Worm (Caenorhabditis elegans): Measurements from ENCODE around the gene C02B8.3.

The C02B8.3 gene

ce11 chrX:8147398-8147797, 8.2 kb downstream of the C02B8.3 start, which contains the start of gene C02B8.1:
C02B8.1 (plus strand) TSS chrX:8147698.
- TF ChIP-seq W03F9.2 (tag; optimal IDR thresholded peaks at IDR 0.05) (no peak), dao-5 (tag; optimal IDR thresholded peaks at IDR 0.05) (no peak), him-1 (tag; optimal IDR thresholded peaks at IDR 0.05) (no peak)

DNA sequence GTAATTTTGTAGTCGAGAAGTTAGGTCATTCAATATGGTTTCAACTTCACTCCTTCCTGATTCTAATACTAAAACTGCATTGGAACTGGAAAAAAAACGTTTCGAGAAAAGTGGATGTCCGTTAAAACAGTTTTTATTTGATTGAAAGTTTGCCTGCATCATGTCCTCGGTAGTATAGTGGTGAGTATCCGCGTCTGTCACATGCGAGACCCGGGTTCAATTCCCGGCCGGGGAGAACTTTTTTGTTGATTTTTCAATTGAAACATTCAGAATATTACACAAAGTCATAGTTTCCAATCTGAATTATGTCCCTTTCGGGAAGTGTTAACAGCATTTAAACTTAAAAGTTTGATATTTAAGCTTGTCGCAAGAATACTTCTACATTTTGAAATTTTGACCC, 9.7 kb downstream of the C02B8.3 start:
- TF ChIP-seq W03F9.2 (tag; optimal IDR thresholded peaks at IDR 0.05) (no peak), him-1 (tag; optimal IDR thresholded peaks at IDR 0.05) (no peak), dao-5 (tag; optimal IDR thresholded peaks at IDR 0.05) (no peak)

DNA sequence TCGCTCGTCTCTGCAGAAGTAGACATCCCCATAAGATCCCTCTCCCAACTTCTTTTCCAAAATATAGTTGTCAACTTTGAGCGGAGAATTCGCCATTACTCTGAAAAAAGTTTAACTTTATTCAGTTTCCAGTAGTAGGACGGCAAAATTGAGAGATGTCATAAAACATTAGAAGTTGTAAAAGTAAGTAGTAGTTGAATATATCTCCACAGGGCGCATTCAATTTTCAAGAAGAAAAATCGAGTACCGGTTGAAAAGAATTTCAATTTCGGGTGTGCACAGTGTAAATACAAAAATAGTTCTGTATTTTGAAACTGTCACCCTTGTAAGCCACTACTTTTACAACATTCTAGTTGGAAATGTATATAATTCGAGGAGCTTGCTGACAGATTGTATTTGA, 11.4 kb downstream of the C02B8.3 start, which contains the start of gene F22F1.2:
Gene F22F1.2 (minus strand): TSS at position 101 of the 400 bp plus-strand sequence.
- TF ChIP-seq dao-5 (tag; optimal IDR thresholded peaks at IDR 0.05) (no peak), him-1 (tag; optimal IDR thresholded peaks at IDR 0.05) (no peak), W03F9.2 (tag; optimal IDR thresholded peaks at IDR 0.05) (no peak)

DNA sequence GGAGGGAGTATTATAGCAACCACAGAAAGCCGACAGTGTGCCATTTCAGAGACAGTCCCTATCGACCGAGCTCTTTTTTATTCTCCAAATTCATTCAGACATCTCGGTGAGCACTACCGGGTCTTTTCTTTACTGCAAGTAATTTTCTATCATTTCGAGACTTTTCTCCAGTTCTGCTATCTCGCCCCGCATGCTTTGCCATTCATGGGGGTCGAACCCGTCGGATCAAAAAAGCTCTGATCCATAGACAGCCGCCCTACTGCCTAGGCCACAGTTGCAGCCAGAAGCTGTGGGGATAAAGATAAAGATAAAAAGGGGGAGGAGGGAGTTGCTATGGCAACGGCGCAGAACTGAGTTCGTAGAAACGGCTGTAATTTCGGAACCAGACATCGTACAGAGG, 12.2 kb downstream of the C02B8.3 start:
- TF ChIP-seq him-1 (tag; optimal IDR thresholded peaks at IDR 0.05) (no peak), dao-5 (tag; optimal IDR thresholded peaks at IDR 0.05) (no peak), W03F9.2 (tag; optimal IDR thresholded peaks at IDR 0.05) (no peak)

DNA sequence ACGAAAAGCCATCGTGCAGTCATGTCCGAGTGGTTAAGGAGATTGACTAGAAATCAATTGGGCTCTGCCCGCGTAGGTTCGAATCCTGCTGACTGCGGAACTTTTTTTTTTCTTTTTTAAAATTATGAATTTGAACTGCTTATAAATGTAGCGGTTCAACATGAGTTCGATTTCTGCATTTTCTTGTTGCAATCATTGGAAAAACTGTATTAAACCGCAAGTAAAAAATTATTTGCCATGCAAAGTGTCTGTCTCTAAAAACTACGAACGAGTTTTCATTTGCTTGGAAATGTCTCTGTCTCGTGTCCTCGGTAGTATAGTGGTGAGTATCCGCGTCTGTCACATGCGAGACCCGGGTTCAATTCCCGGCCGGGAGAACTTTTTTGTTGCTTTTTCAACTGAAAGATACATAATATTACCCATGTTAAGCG, 16.2 kb downstream of the C02B8.3 start:
- TF ChIP-seq dao-5 (tag; optimal IDR thresholded peaks at IDR 0.05), result peak; percentile 30

DNA sequence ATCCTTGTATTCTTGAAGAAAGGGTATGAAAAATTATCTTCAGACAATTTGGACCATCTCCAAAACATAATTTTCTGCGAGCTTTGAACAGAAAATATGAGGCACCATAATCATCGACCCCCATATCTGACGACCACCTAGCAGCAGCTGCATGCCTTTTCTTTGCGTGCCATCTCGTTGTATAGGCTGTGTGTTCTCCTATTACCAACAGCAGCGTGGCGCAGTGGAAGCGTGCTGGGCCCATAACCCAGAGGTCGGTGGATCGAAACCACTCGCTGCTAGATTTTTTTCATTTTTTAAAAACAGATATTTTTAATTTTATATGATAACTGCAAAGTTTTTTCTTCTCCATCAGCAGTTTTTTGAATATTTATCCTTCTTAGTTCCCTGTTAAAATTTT, 16.7 kb downstream of the C02B8.3 start:
- TF ChIP-seq dao-5 (tag; optimal IDR thresholded peaks at IDR 0.05) (no peak), him-1 (tag; optimal IDR thresholded peaks at IDR 0.05) (no peak), W03F9.2 (tag; optimal IDR thresholded peaks at IDR 0.05) (no peak)

- TF ChIP-seq W03F9.2 (tag; optimal IDR thresholded peaks at IDR 0.05) (peak; percentile 22), him-1 (tag; optimal IDR thresholded peaks at IDR 0.05) (no peak), dao-5 (tag; optimal IDR thresholded peaks at IDR 0.05) (no peak)
Observed at ce11 chrX:8156502-8156901, 17.3 kb downstream of the C02B8.3 start.

ce11 chrX:8157132-8157531, 17.9 kb downstream of the C02B8.3 start:
- TF ChIP-seq W03F9.2 (tag; optimal IDR thresholded peaks at IDR 0.05), result no peak
- no peak for TF ChIP-seq dao-5 (tag; optimal IDR thresholded peaks at IDR 0.05)

DNA sequence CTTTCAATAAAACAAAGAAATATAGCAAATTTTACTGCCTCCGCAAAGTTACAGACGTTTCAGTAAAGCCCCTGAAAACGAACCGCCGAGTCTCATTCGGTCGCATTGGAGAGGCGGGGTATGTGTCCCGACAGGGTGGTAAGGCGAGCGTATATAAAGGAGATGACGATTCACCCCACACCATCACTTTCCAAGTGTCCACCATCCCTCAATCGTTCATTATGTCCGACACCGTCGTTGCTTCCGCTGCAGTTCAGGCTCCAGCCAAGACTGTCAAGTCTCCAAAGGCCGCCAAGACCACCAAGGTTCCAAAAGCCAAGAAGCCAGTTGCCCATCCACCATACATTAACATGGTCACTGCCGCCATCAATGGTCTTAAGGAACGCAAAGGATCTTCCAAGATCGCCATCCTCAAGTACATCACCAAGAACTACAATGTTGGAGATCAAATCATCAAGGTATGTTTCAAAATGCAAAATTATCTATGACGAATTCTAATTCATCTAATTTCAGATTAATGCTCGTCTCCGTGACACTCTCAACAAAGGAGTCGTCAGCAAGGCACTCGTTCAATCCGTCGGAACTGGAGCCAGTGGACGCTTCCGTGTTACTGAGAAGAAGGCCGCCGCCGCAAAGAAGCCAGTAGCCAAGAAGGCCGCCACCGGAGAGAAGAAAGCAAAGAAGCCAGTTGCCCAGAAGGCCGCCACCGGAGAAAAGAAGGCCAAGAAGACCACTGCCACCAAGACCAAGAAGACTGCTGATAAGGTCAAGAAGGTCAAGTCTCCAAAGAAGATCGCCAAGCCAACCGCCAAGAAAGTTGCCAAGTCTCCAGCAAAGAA, 19.9 kb downstream of the C02B8.3 start, which contains the start of gene hil-3:
Gene hil-3 (plus strand): TSS at position 195 of the 839 bp plus-strand sequence.
- no peak for TF ChIP-seq dao-5 (tag; optimal IDR thresholded peaks at IDR 0.05)
- no peak for TF ChIP-seq W03F9.2 (tag; optimal IDR thresholded peaks at IDR 0.05)
- TF ChIP-seq him-1 (tag; optimal IDR thresholded peaks at IDR 0.05), result no peak

DNA sequence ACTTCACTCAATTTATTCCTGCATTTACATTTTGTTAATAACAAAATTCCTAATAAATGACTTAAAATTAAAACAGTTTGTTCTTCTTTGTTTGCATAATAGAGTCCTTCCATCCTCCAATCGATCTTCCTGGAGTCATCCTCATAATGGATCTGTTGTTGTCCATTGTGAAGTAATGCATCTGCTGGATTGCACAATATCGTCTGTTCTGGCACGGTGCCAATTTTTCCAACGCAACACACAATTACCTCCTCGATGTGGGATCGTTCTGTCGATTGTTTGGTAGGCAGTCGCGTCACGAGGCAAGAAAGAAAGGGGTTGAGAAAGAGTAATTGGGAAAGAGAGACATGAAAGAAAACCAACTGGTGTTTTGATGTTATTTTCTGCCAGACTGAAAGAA, 20.8 kb downstream of the C02B8.3 start:
- TF ChIP-seq him-1 (tag; optimal IDR thresholded peaks at IDR 0.05), result no peak
- TF ChIP-seq dao-5 (tag; optimal IDR thresholded peaks at IDR 0.05), result no peak
- TF ChIP-seq W03F9.2 (tag; optimal IDR thresholded peaks at IDR 0.05), result no peak

DNA sequence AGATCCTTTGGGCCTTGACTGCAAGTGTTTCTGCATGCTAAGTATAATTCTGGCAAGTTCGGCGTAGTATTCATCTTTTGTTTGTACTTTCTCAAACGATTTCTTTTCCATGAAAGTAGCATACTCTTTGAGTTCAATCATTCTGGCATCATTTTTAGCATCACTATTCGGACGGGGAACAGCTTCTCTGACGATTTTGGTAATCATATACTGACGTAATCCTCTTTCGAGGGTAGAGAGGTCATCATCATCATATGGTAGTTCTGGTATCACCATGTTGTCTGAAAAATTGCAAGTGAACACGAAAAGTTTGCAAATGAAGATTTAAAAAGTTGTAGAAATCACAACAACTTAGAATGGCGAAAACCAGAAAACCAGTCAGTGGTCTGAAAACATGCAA, 23.5 kb downstream of the C02B8.3 start, which contains the start of gene F22F1.3:
Gene F22F1.3 (minus strand): TSS at position 281 of the 400 bp plus-strand sequence.
- TF ChIP-seq him-1 (tag; optimal IDR thresholded peaks at IDR 0.05) (no peak), W03F9.2 (tag; optimal IDR thresholded peaks at IDR 0.05) (no peak), dao-5 (tag; optimal IDR thresholded peaks at IDR 0.05) (no peak)

DNA sequence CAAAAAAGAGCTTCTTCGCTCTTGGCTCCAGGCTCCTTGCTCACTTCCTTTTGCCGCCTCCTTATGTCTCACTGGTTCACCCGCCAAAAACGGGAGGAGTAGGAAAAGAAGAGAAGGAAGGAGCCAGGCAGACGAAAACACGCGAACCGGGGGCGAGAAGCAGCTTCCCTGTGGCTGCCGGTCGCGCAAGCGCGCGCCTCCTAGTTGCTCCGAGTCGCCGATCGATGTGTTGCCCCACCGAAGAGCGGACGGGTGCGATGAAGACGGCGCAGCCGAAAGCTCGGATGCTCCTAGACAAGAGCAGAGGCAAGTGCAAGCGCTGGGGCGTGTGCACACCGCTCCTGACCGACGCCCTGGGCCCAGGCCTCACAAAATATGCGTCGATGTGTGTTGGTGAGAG, 24.3 kb downstream of the C02B8.3 start:
- TF ChIP-seq dao-5 (tag; optimal IDR thresholded peaks at IDR 0.05), result no peak
- peak; percentile 77 for TF ChIP-seq him-1 (tag; optimal IDR thresholded peaks at IDR 0.05)

DNA sequence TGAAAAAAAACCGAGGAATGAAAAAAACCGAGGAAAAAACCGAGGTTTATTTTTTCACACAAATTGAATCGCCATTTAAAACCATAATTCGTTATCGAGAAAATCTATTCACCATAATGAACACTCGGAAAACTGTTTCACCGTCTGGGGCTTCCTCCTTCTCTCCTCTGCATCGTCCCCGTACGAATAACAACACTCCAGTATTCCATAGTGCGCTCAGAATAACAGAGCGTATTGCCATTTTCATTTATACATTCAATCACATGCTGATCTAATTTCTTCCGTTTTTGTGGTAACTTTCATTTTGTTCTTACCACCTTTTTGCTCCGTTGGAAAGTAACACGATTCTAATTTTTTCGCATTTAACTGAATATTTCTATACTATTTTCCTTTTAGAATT, 30.3 kb downstream of the C02B8.3 start, which contains the start of gene C17H11.2:
Gene C17H11.2 (plus strand): TSS at position 397 of the 400 bp plus-strand sequence.
- TF ChIP-seq him-1 (tag; optimal IDR thresholded peaks at IDR 0.05) (no peak), W03F9.2 (tag; optimal IDR thresholded peaks at IDR 0.05) (no peak), dao-5 (tag; optimal IDR thresholded peaks at IDR 0.05) (no peak)

DNA sequence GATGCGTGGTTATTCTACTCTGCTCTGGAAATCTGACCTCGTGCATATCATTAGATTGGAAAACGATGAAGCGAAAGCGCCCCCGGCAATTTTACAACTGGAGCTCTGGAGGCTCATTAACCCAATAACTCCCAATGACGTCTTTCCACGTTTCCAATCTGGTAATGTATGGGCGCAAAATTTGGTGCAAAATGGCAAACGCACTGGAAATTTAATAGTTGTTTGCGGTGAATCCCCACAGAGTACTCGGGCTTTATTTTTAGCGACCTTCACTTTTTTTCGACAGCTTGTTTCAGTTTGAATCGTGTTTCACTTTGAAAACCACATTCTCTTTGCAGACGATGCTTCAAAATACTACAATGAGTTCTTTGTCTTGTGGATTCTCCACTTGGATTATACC, 34.4 kb downstream of the C02B8.3 start, which contains the start of gene C17H11.1:
Gene C17H11.1 (plus strand): TSS at position 301 of the 400 bp plus-strand sequence.
- no peak for TF ChIP-seq W03F9.2 (tag; optimal IDR thresholded peaks at IDR 0.05)
- no peak for TF ChIP-seq him-1 (tag; optimal IDR thresholded peaks at IDR 0.05)
- TF ChIP-seq dao-5 (tag; optimal IDR thresholded peaks at IDR 0.05), result no peak

Measured in whole organism, L4/young adult.